Fruit fly (Drosophila melanogaster) whole organism, adult: ENCODE measurements around the gene CG44837.
A peak's percentile ranks its signal among the peaks of the same experiment; 100 is the strongest.

Experiments
- CG12768 ChIP-seq: fragments of 200-800 bp; sonication (Bioruptor generic); optimal IDR thresholded peaks from 2 replicates; lab custom pipeline; 2017; ENCODE audit warnings: missing biosample characterization, missing genetic modification characterization, mild to moderate bottlenecking, moderate library complexity, missing genetic modification reagents
- CG7101 ChIP-seq: fragments of 200-800 bp; sonication (Bioruptor generic); optimal IDR thresholded peaks from 2 replicates; lab custom pipeline; 2018; ENCODE audit warnings: missing biosample characterization, mild to moderate bottlenecking, missing genetic modification characterization, moderate library complexity
- Crg-1 ChIP-seq: fragments of 200-800 bp; sonication (Bioruptor generic); optimal IDR thresholded peaks from 2 replicates; lab custom pipeline; 2016; ENCODE audit warnings: missing biosample characterization, missing genetic modification characterization
- bab1 ChIP-seq: fragments of 200-800 bp; sonication (Bioruptor generic); optimal IDR thresholded peaks from 3 replicates; lab custom pipeline; 2019; ENCODE audit warnings: missing biosample characterization, mild to moderate bottlenecking, missing genetic modification characterization, moderate library complexity
- kay ChIP-seq: fragments of 200-800 bp; sonication (Bioruptor generic); peaks from one replicate; lab custom pipeline; 2016; ENCODE audit warnings: missing biosample characterization, missing genetic modification characterization, borderline replicate concordance
- ovo ChIP-seq: fragments of 200-800 bp; sonication (Bioruptor generic); optimal IDR thresholded peaks from 2 replicates; lab custom pipeline; 2016; ENCODE audit warnings: missing biosample characterization, missing genetic modification characterization

DNA sequence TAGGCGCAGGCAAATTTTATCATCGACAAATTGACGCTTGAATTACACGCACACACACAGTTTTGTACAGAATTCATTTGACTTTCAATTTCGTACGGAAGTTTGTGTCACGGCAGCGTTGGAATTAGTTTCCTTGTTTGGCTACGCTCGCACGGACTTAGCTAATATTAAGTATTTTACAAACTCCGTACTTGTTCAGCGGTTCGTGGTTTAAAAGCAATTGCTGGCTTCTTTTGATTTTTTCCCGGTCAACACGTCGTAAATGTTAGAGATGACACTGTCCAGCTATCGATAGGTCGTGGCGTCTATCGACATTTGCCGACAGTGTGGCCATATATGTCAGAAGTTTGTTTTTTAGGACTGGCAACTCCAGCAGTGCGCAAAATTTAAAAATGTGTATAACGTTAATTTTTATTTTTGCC lies 105.4 kb downstream of the CG44837 start, which contains the start of gene CycA:
- TF ChIP-seq CG12768 (GFP tag; lab: Kevin White, UChicago) (no peak), CG7101 (tag; lab: Kevin White, UChicago) (no peak), ovo (no peak), bab1 (GFP tag; lab: Kevin White, UChicago) (peak; percentile 31), kay (GFP tag; lab: Kevin White, UChicago) (no peak), Crg-1 (GFP tag; lab: Kevin White, UChicago) (no peak)
